Fruit fly (Drosophila melanogaster) whole organism, wandering third instar larva: ENCODE data around the gene Neurochondrin.

Experiments
- Abd-B ChIP-seq: fragments of >200 bp; optimal IDR thresholded peaks from 2 replicates; lab custom pipeline; 2017; ENCODE audit warnings: missing biosample characterization, missing genetic modification characterization
- HLH106 ChIP-seq: fragments of 200-800 bp; optimal IDR thresholded peaks from 3 replicates; lab custom pipeline; 2019; ENCODE audit warnings: missing biosample characterization, mild to moderate bottlenecking, missing genetic modification characterization, moderate library complexity
- Hr83 ChIP-seq: fragments of 200-300 bp; sonication (Bioruptor generic); optimal IDR thresholded peaks from 2 replicates; lab custom pipeline; 2016; ENCODE audit warnings: missing biosample characterization, mild to moderate bottlenecking, missing genetic modification characterization, moderate library complexity; ENCODE audit not compliant: poor library complexity, severe bottlenecking
- N ChIP-seq: fragments of >200 bp; optimal IDR thresholded peaks from 2 replicates; lab custom pipeline; 2018; ENCODE audit warnings: missing biosample characterization, missing external identifiers, missing genetic modification characterization
- Rel ChIP-seq, 2 experiments: fragments of 200-800 bp; sonication (Bioruptor generic) in 1 of 2; optimal IDR thresholded peaks; 2 replicates in 1 of 2; 3 replicates in 1 of 2; lab custom pipeline; 2016 to 2019; ENCODE audit warnings: mild to moderate bottlenecking in 2 of 2, missing biosample characterization in 2 of 2, missing genetic modification characterization in 2 of 2, moderate library complexity in 1 of 2
- Sp1 ChIP-seq: fragments of 200-800 bp; sonication (Bioruptor generic); optimal IDR thresholded peaks from 3 replicates; lab custom pipeline; 2019; ENCODE audit warnings: missing biosample characterization, mild to moderate bottlenecking, missing genetic modification characterization, moderate library complexity
- brk ChIP-seq: fragments of 200-800 bp; sonication (Bioruptor generic); optimal IDR thresholded peaks from 2 replicates; lab custom pipeline; 2016; ENCODE audit warnings: missing biosample characterization, mild to moderate bottlenecking, missing genetic modification characterization
- h ChIP-seq: fragments of 200-800 bp; sonication (Bioruptor generic); optimal IDR thresholded peaks from 3 replicates; lab custom pipeline; 2016; ENCODE audit warnings: missing biosample characterization, mild to moderate bottlenecking, missing genetic modification characterization
- pan ChIP-seq: fragments of >200 bp; optimal IDR thresholded peaks from 2 replicates; lab custom pipeline; 2017
- psq ChIP-seq: fragments of 200-800 bp; sonication (Bioruptor generic); optimal IDR thresholded peaks from 3 replicates; lab custom pipeline; 2017; ENCODE audit warnings: missing biosample characterization, mild to moderate bottlenecking, missing genetic modification characterization, moderate library complexity
- sv ChIP-seq: fragments of 200-800 bp; sonication (Bioruptor generic); optimal IDR thresholded peaks from 3 replicates; lab custom pipeline; 2016; ENCODE audit warnings: missing biosample characterization, missing genetic modification characterization
- tai ChIP-seq: sonication (Bioruptor generic); optimal IDR thresholded peaks from 2 replicates; lab custom pipeline; 2016; ENCODE audit warnings: missing biosample characterization, missing genetic modification characterization

DNA sequence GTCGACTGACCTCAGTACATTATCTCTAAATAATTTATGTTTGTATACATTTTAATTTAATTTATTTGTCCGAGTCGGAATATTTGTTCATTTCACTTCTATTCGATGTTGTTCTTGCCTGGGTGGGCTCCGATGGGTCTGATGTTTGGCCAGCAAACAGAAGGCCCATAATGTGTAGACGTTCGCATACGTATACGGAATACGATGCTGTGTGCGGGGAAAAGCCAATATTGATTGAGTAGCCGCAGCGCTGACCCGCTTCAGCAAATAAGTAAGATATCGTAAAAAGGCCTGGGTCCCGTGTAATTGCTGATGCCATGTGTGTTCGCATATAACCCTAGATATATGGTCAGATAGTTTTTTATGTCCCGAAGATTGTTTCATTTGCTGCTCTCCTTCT lies 36.2 kb downstream of the Neurochondrin start:
- TF ChIP-seq HLH106 (tag; lab: Kevin White, UChicago) (no peak), pan (lab: Kevin White, UChicago) (no peak), brk (GFP tag; lab: Kevin White, UChicago) (no peak), tai (no peak), sv (no peak), N (GFP tag; lab: Kevin White, UChicago) (no peak), Sp1 (GFP tag; lab: Kevin White, UChicago) (no peak), Rel (GFP tag; optimal IDR thresholded peaks at IDR 0.05; lab: Kevin White, UChicago) (no peak), Rel (tag; optimal IDR thresholded peaks at IDR 0.05; lab: Kevin White, UChicago) (no peak), Abd-B (no peak), h (GFP tag; lab: Kevin White, UChicago) (no peak), Hr83 (GFP tag; lab: Kevin White, UChicago) (no peak), psq (GFP tag; lab: Kevin White, UChicago) (no peak)
